Fruit fly (Drosophila melanogaster) whole organism, prepupa: ENCODE data around the gene Miox.
A peak's percentile ranks its signal among the peaks of the same experiment; 100 is the strongest.

Experiments
- Blimp-1 ChIP-seq: fragments of 200-800 bp; sonication (Bioruptor generic); optimal IDR thresholded peaks from 3 replicates; lab custom pipeline; 2017; ENCODE audit warnings: missing biosample characterization, missing genetic modification characterization, mild to moderate bottlenecking, moderate library complexity, missing genetic modification reagents
- CG10669 ChIP-seq: fragments of 200-800 bp; sonication (Bioruptor generic); optimal IDR thresholded peaks from 3 replicates; lab custom pipeline; 2018; ENCODE audit warnings: missing biosample characterization, mild to moderate bottlenecking, missing genetic modification characterization, moderate library complexity
- CG11294 ChIP-seq: fragments of 200-800 bp; sonication (Bioruptor generic); IDR thresholded peaks from 2 replicates; pipeline ENCODE4 v1.3.6; 2022; ENCODE audit warnings: missing biosample characterization, missing genetic modification characterization
- CG11762 ChIP-seq: fragments of 200-800 bp; sonication (Bioruptor generic); optimal IDR thresholded peaks from 3 replicates; lab custom pipeline; 2016; ENCODE audit warnings: missing biosample characterization, missing genetic modification characterization; ENCODE audit not compliant: insufficient read depth
- CG15336 ChIP-seq: fragments of 200-800 bp; sonication (Bioruptor generic); IDR thresholded peaks from 2 replicates; pipeline ENCODE4 v1.3.6; 2022; ENCODE audit warnings: missing biosample characterization, missing genetic modification characterization
- CG1621 ChIP-seq: fragments of 200-800 bp; sonication (Bioruptor generic); optimal IDR thresholded peaks from 3 replicates; lab custom pipeline; 2018; ENCODE audit warnings: missing biosample characterization, mild to moderate bottlenecking, missing genetic modification characterization
- CG16779 ChIP-seq: fragments of 200-800 bp; sonication (Bioruptor generic); optimal IDR thresholded peaks from 3 replicates; lab custom pipeline; 2017; ENCODE audit warnings: missing biosample characterization, mild to moderate bottlenecking, missing genetic modification characterization
- CG31627 ChIP-seq: fragments of 200-800 bp; sonication (Bioruptor generic); optimal IDR thresholded peaks from 3 replicates; lab custom pipeline; 2016; ENCODE audit warnings: missing biosample characterization, missing genetic modification characterization
- CG32006 ChIP-seq: fragments of 200-800 bp; sonication (Bioruptor generic); optimal IDR thresholded peaks from 3 replicates; lab custom pipeline; 2017; ENCODE audit warnings: missing biosample characterization, mild to moderate bottlenecking, missing genetic modification characterization
- CG3919 ChIP-seq: fragments of 200-800 bp; sonication (Bioruptor generic); optimal IDR thresholded peaks from 3 replicates; lab custom pipeline; 2016; ENCODE audit warnings: missing biosample characterization, missing genetic modification characterization
- CG4318 ChIP-seq: fragments of 200-800 bp; sonication (Bioruptor generic); optimal IDR thresholded peaks from 3 replicates; lab custom pipeline; 2017; ENCODE audit warnings: missing biosample characterization, mild to moderate bottlenecking, missing genetic modification characterization
- CG6163 ChIP-seq: fragments of 200-800 bp; sonication (Bioruptor generic); IDR thresholded peaks from 3 replicates; pipeline ENCODE4 v1.3.6; 2022; ENCODE audit warnings: missing biosample characterization, missing genetic modification characterization
- CG6276 ChIP-seq: fragments of 200-800 bp; sonication (Bioruptor generic); optimal IDR thresholded peaks from 2 replicates; lab custom pipeline; 2017; ENCODE audit warnings: missing biosample characterization, mild to moderate bottlenecking, missing genetic modification characterization
- CG7368 ChIP-seq: fragments of 200-800 bp; sonication (Bioruptor generic); optimal IDR thresholded peaks from 3 replicates; lab custom pipeline; 2016; ENCODE audit warnings: missing biosample characterization, missing genetic modification characterization
- CG8119 ChIP-seq: fragments of 200-800 bp; sonication (Bioruptor generic); IDR thresholded peaks from 3 replicates; pipeline ENCODE4 v1.3.6; 2022; ENCODE audit warnings: missing biosample characterization, missing genetic modification characterization
- CG8319 ChIP-seq: fragments of 200-800 bp; sonication (Bioruptor generic); optimal IDR thresholded peaks from 3 replicates; lab custom pipeline; 2016; ENCODE audit warnings: missing biosample characterization, missing genetic modification characterization
- CG8632 ChIP-seq: fragments of 200-800 bp; sonication (Bioruptor generic); optimal IDR thresholded peaks from 3 replicates; lab custom pipeline; 2016; ENCODE audit warnings: missing biosample characterization, missing genetic modification characterization
- CG9139 ChIP-seq: fragments of 200-800 bp; sonication (Bioruptor generic); optimal IDR thresholded peaks from 3 replicates; lab custom pipeline; 2017; ENCODE audit warnings: missing biosample characterization, mild to moderate bottlenecking, missing genetic modification characterization
- Eip93F ChIP-seq: fragments of 200-800 bp; sonication (Bioruptor generic); optimal IDR thresholded peaks from 2 replicates; lab custom pipeline; 2016; ENCODE audit warnings: missing biosample characterization, mild to moderate bottlenecking, missing genetic modification characterization
- Ets21C ChIP-seq: fragments of 200-800 bp; sonication (Bioruptor generic); optimal IDR thresholded peaks from 3 replicates; lab custom pipeline; 2016; ENCODE audit warnings: missing biosample characterization, missing genetic modification characterization
- Gug ChIP-seq: fragments of 200-800 bp; sonication (Bioruptor generic); IDR thresholded peaks from 2 replicates; pipeline ENCODE4 v1.3.6; 2022; ENCODE audit warnings: missing biosample characterization, missing genetic modification characterization
- Hr38 ChIP-seq: sonication (Bioruptor generic); optimal IDR thresholded peaks from 2 replicates; lab custom pipeline; 2016; ENCODE audit warnings: missing biosample characterization, missing genetic modification characterization
- Hr39 ChIP-seq: fragments of 200-800 bp; sonication (Bioruptor generic); optimal IDR thresholded peaks from 2 replicates; lab custom pipeline; 2016; ENCODE audit warnings: missing biosample characterization, missing genetic modification characterization
- Hr4 ChIP-seq: fragments of 200-800 bp; sonication (Bioruptor generic); optimal IDR thresholded peaks from 3 replicates; lab custom pipeline; 2016; ENCODE audit warnings: missing biosample characterization, missing genetic modification characterization
- Lpt ChIP-seq: fragments of 200-800 bp; sonication (Bioruptor generic); optimal IDR thresholded peaks from 3 replicates; lab custom pipeline; 2016; ENCODE audit warnings: missing biosample characterization, missing genetic modification characterization
- Met ChIP-seq: fragments of 200-800 bp; sonication (Bioruptor generic); optimal IDR thresholded peaks from 3 replicates; lab custom pipeline; 2016; ENCODE audit warnings: missing biosample characterization, missing genetic modification characterization
- OdsH ChIP-seq: fragments of 200-800 bp; sonication (Bioruptor generic); optimal IDR thresholded peaks from 3 replicates; lab custom pipeline; 2016; ENCODE audit warnings: missing biosample characterization, missing genetic modification characterization
- Smox ChIP-seq: fragments of 200-800 bp; sonication (Bioruptor generic); optimal IDR thresholded peaks from 3 replicates; lab custom pipeline; 2016; ENCODE audit warnings: missing biosample characterization, missing genetic modification characterization
- Sox102F ChIP-seq: fragments of 200-800 bp; sonication (Bioruptor generic); optimal IDR thresholded peaks from 2 replicates; lab custom pipeline; 2016; ENCODE audit warnings: missing biosample characterization, mild to moderate bottlenecking, missing genetic modification characterization
- Sox15 ChIP-seq: fragments of 200-800 bp; sonication (Bioruptor generic); optimal IDR thresholded peaks from 3 replicates; lab custom pipeline; 2016; ENCODE audit warnings: missing biosample characterization, missing genetic modification characterization
- dac ChIP-seq: fragments of 200-800 bp; sonication (Bioruptor generic); optimal IDR thresholded peaks from 2 replicates; lab custom pipeline; 2017; ENCODE audit warnings: missing biosample characterization, mild to moderate bottlenecking, missing genetic modification characterization
- dsx ChIP-seq: fragments of 200-800 bp; optimal IDR thresholded peaks from 3 replicates; lab custom pipeline; 2019; ENCODE audit warnings: missing biosample characterization, mild to moderate bottlenecking, missing genetic modification characterization, moderate library complexity; ENCODE audit not compliant: poor library complexity, severe bottlenecking
- eg ChIP-seq: fragments of 200-800 bp; sonication (Bioruptor generic); IDR thresholded peaks from 3 replicates; pipeline ENCODE4 v1.3.6; 2022; ENCODE audit warnings: missing biosample characterization, missing genetic modification characterization
- esn ChIP-seq: fragments of 200-800 bp; sonication (Bioruptor generic); optimal IDR thresholded peaks from 2 replicates; lab custom pipeline; 2016; ENCODE audit warnings: missing biosample characterization, mild to moderate bottlenecking, missing genetic modification characterization, moderate library complexity
- fd59A ChIP-seq: fragments of 200-800 bp; sonication (Bioruptor generic); optimal IDR thresholded peaks from 2 replicates; lab custom pipeline; 2017; ENCODE audit warnings: missing biosample characterization, mild to moderate bottlenecking, missing genetic modification characterization, missing genetic modification reagents
- fd85E ChIP-seq: fragments of 200-800 bp; sonication (Bioruptor generic); optimal IDR thresholded peaks from 3 replicates; lab custom pipeline; 2016; ENCODE audit warnings: missing biosample characterization, missing genetic modification characterization
- fkh ChIP-seq: fragments of 200-800 bp; sonication (Bioruptor generic); optimal IDR thresholded peaks from 3 replicates; lab custom pipeline; 2017; ENCODE audit warnings: missing biosample characterization, mild to moderate bottlenecking, missing genetic modification characterization, moderate library complexity
- lz ChIP-seq: fragments of 200-800 bp; sonication (Bioruptor generic); optimal IDR thresholded peaks from 3 replicates; lab custom pipeline; 2016; ENCODE audit warnings: missing biosample characterization, missing genetic modification characterization
- net ChIP-seq: fragments of 200-800 bp; sonication (Bioruptor generic); optimal IDR thresholded peaks from 3 replicates; lab custom pipeline; 2016; ENCODE audit warnings: missing biosample characterization, missing genetic modification characterization
- pdm3 ChIP-seq: fragments of 200-800 bp; sonication (Bioruptor generic); optimal IDR thresholded peaks from 3 replicates; lab custom pipeline; 2016; ENCODE audit warnings: missing biosample characterization, missing genetic modification characterization
- ss ChIP-seq, 2 experiments: fragments of 200-800 bp; sonication (Bioruptor generic); optimal IDR thresholded peaks; 2 replicates in 1 of 2; 3 replicates in 1 of 2; lab custom pipeline; 2017 to 2018; ENCODE audit warnings: mild to moderate bottlenecking in 2 of 2, missing biosample characterization in 2 of 2, missing genetic modification characterization in 2 of 2, moderate library complexity in 1 of 2
- svp ChIP-seq: fragments of 200-800 bp; sonication (Bioruptor generic); peaks from one replicate; lab custom pipeline; 2016; ENCODE audit warnings: missing biosample characterization, missing genetic modification characterization
- vri ChIP-seq: fragments of 200-800 bp; sonication (Bioruptor generic); optimal IDR thresholded peaks from 3 replicates; lab custom pipeline; 2016; ENCODE audit warnings: missing biosample characterization, mild to moderate bottlenecking, missing genetic modification characterization

Miox gene

dm6 chr3L:12162156-12162682 lies 22.6 kb upstream of the Miox start:
- TF ChIP-seq pdm3 (GFP tag; lab: Kevin White, UChicago), result no peak
- TF ChIP-seq Hr4 (GFP tag; lab: Kevin White, UChicago), result no peak
- TF ChIP-seq Lpt (GFP tag; lab: Kevin White, UChicago), result no peak
- no peak for TF ChIP-seq CG11294 (GFP tag; lab: Robert Waterston, UW)
- TF ChIP-seq dsx (GFP tag; lab: Kevin White, UChicago), result no peak
- no peak for TF ChIP-seq Ets21C (GFP tag; lab: Kevin White, UChicago)
- TF ChIP-seq dac (GFP tag; lab: Kevin White, UChicago), result no peak

- TF ChIP-seq CG16779 (tag; lab: Kevin White, UChicago) (no peak), CG8119 (GFP tag; lab: Robert Waterston, UW) (no peak), Met (GFP tag; lab: Kevin White, UChicago) (no peak), CG1621 (tag; lab: Kevin White, UChicago) (no peak), CG3919 (GFP tag; lab: Kevin White, UChicago) (no peak), Gug (GFP tag; lab: Robert Waterston, UW) (no peak), Lpt (GFP tag; lab: Kevin White, UChicago) (no peak), dac (GFP tag; lab: Kevin White, UChicago) (no peak), Sox15 (GFP tag; lab: Kevin White, UChicago) (no peak), CG8632 (GFP tag; lab: Kevin White, UChicago) (no peak), vri (GFP tag; lab: Kevin White, UChicago) (no peak), Hr38 (GFP tag; lab: Kevin White, UChicago) (no peak), Blimp-1 (GFP tag; lab: Kevin White, UChicago) (no peak), lz (GFP tag; lab: Kevin White, UChicago) (no peak), pdm3 (GFP tag; lab: Kevin White, UChicago) (no peak)
- TF ChIP-seq, all 60 proteins: peak for 0
Observed at dm6 chr3L:12163082-12163481, 21.7 kb upstream of the Miox start.

- TF ChIP-seq CG10669 (GFP tag; lab: Kevin White, UChicago) (no peak), Gug (GFP tag; lab: Robert Waterston, UW) (no peak), ss (GFP tag; optimal IDR thresholded peaks at IDR 0.05; lab: Kevin White, UChicago) (no peak), CG32006 (peak; percentile 14), CG11762 (GFP tag; lab: Kevin White, UChicago) (no peak), dac (GFP tag; lab: Kevin White, UChicago) (no peak), CG8319 (GFP tag; lab: Kevin White, UChicago) (no peak), CG8119 (GFP tag; lab: Robert Waterston, UW) (no peak), net (peak; percentile 28), CG1621 (tag; lab: Kevin White, UChicago) (no peak), fkh (GFP tag; lab: Kevin White, UChicago) (no peak), CG16779 (tag; lab: Kevin White, UChicago) (no peak), Hr39 (GFP tag; lab: Kevin White, UChicago) (no peak), Sox102F (GFP tag; lab: Kevin White, UChicago) (no peak), fd85E (GFP tag; lab: Kevin White, UChicago) (no peak), CG7368 (no peak), CG8632 (GFP tag; lab: Kevin White, UChicago) (no peak), Ets21C (GFP tag; lab: Kevin White, UChicago) (no peak), esn (GFP tag; lab: Kevin White, UChicago) (no peak), Smox (GFP tag; lab: Kevin White, UChicago) (no peak), CG6276 (GFP tag; lab: Kevin White, UChicago) (peak; percentile 12), CG15336 (GFP tag; lab: Robert Waterston, UW) (no peak), eg (peak; percentile 74), CG31627 (GFP tag; lab: Kevin White, UChicago) (no peak), CG11294 (GFP tag; lab: Robert Waterston, UW) (0 out of 2 replicates have a peak, but pooled peaks have one; percentile 13), Eip93F (GFP tag; lab: Kevin White, UChicago) (no peak), fd59A (GFP tag; lab: Kevin White, UChicago) (no peak), OdsH (GFP tag; lab: Kevin White, UChicago) (peak; percentile 7), dsx (GFP tag; lab: Kevin White, UChicago) (no peak), CG6163 (GFP tag; lab: Robert Waterston, UW) (peak; percentile 49; the same call in 1 of the 3 replicates), CG4318 (GFP tag; lab: Kevin White, UChicago) (no peak), svp (peak; percentile 6), CG9139 (no peak)
- TF ChIP-seq, all 60 proteins: peak for 8
Observed at dm6 chr3L:12163693-12164092, 21.1 kb upstream of the Miox start, which contains the start of gene CG9760. CG9760 (minus strand) TSS chr3L:12163735.
